Worm (Caenorhabditis elegans): Measurements from ENCODE around the gene F56D6.22.

Gene F56D6.22

DNA sequence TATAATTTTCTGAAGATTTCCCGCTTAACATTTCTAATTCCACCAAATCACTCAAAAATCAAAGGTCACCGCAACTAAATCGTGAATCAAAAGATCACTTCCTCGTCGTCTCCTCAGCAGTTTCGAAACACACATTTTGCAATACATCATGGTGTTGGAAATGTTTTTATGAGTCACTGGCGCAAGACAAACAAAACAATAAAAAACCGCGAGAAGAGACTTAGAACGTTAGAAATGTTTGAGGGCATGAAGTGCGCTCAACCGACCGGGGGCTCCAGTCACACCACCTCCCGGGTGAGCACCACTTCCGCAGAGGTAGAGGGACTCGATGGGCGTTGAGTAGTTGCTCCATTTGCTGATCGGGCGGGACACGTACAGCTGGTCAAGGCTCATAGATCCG lies 32.1 kb downstream of the F56D6.22 start (continued):
- TF ChIP-seq mep-1 (tag; optimal IDR thresholded peaks at IDR 0.05) (peak; percentile 9), elt-3 (tag; optimal IDR thresholded peaks at IDR 0.05) (peak in 5 of 6 experiments; percentile 9 to 57 (median 22)), nhr-19 (GFP tag; conservative IDR thresholded peaks at IDR 0.05) (no peak), efl-3 (GFP tag; optimal IDR thresholded peaks at IDR 0.05) (no peak)

DNA sequence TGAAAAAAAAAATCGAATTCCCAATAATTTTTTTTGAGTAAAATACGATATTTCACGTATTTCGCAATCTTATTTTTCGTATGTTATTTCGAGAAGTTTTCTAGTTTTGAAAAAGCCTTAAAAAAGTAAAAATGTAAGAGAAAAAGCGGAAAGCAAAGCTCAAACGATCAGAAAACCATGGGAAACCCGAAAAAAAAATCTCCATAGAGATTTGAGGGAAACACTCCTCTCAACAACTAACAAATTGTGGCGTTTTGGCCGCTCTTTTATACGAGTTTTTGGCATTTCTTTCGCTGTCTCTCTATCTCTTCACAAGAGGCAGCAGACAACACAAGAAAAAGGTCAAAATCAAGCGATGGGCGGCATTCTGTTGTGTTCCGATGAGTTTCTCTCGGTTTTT lies 33.0 kb downstream of the F56D6.22 start:
- TF ChIP-seq fkh-4 (tag; optimal IDR thresholded peaks at IDR 0.05; ENCODE audit: borderline replicate concordance) (no peak), vab-15 (tag; optimal IDR thresholded peaks at IDR 0.05) (no peak), ceh-82 (tag; optimal IDR thresholded peaks at IDR 0.05) (peak in 1 of 3 experiments; percentile 10), alr-1 (tag; optimal IDR thresholded peaks at IDR 0.05; ENCODE audit: borderline replicate concordance) (no peak), fkh-10 (GFP tag; optimal IDR thresholded peaks at IDR 0.05) (no peak), unc-62 (GFP tag; optimal IDR thresholded peaks at IDR 0.05) (no peak), isw-1 (GFP tag; IDR thresholded peaks at IDR 0.05) (no peak), unc-86 (tag; optimal IDR thresholded peaks at IDR 0.05) (no peak), zip-4 (GFP tag; optimal IDR thresholded peaks at IDR 0.05) (peak; percentile 8), unc-30 (tag; optimal IDR thresholded peaks at IDR 0.05) (no peak), ceh-88 (GFP tag; IDR thresholded peaks at IDR 0.05) (no peak), elt-2 (tag; optimal IDR thresholded peaks at IDR 0.05) (no peak), hlh-17 (GFP tag; optimal IDR thresholded peaks at IDR 0.05; ENCODE audit: borderline replicate concordance) (no peak), pag-3 (tag; optimal IDR thresholded peaks at IDR 0.05; ENCODE audit: borderline replicate concordance, insufficient read depth) (no peak), pax-3 (tag; optimal IDR thresholded peaks at IDR 0.05) (no peak), efl-3 (GFP tag; optimal IDR thresholded peaks at IDR 0.05) (no peak), C04F5.9 (tag; optimal IDR thresholded peaks at IDR 0.05) (no peak), elt-3 (tag; optimal IDR thresholded peaks at IDR 0.05) (peak in 2 of 6 experiments; percentile 0 to 10), ceh-90 (tag; optimal IDR thresholded peaks at IDR 0.05) (no peak), mef-2 (tag; optimal IDR thresholded peaks at IDR 0.05) (no peak), lin-39 (tag; optimal IDR thresholded peaks at IDR 0.05) (no peak), F16B12.6 (tag; optimal IDR thresholded peaks at IDR 0.05) (no peak), lin-14 (GFP tag; optimal IDR thresholded peaks at IDR 0.05) (peak; percentile 77), mab-9 (GFP tag; IDR thresholded peaks at IDR 0.05) (no peak), unc-130 (tag; optimal IDR thresholded peaks at IDR 0.05) (no peak), snu-23 (GFP tag; optimal IDR thresholded peaks at IDR 0.05) (peak; percentile 47), fkh-8 (tag; optimal IDR thresholded peaks at IDR 0.05) (peak; percentile 60), unc-98 (GFP tag; IDR thresholded peaks at IDR 0.05) (no peak), mdl-1 (tag; optimal IDR thresholded peaks at IDR 0.05) (no peak), nhr-11 (tag; optimal IDR thresholded peaks at IDR 0.05) (no peak), nhr-237 (tag; optimal IDR thresholded peaks at IDR 0.05) (no peak), lin-35 (GFP tag; optimal IDR thresholded peaks at IDR 0.05) (peak; percentile 17 to 41), grh-1 (GFP tag; IDR thresholded peaks at IDR 0.05) (no peak), ztf-4 (tag; optimal IDR thresholded peaks at IDR 0.05) (no peak), sup-37 (GFP tag; optimal IDR thresholded peaks at IDR 0.05) (no peak), nhr-71 (tag; optimal IDR thresholded peaks at IDR 0.05) (peak; percentile 50), nhr-84 (tag; optimal IDR thresholded peaks at IDR 0.05) (no peak), nhr-85 (tag) (peak; percentile 56), ztf-11 (tag; optimal IDR thresholded peaks at IDR 0.05) (no peak), egl-13 (tag; optimal IDR thresholded peaks at IDR 0.05) (no peak), nhr-12 (tag; optimal IDR thresholded peaks at IDR 0.05) (no peak), nhr-28 (tag; optimal IDR thresholded peaks at IDR 0.05) (no peak), lsy-2 (tag; optimal IDR thresholded peaks at IDR 0.05) (peak in 1 of 2 experiments; percentile 39), efl-1 (optimal IDR thresholded peaks at IDR 0.05) (peak; percentile 34 to 46), efl-1 (GFP tag; optimal IDR thresholded peaks at IDR 0.05 in 1 of 2) (peak in 1 of 2 experiments; percentile 17), nhr-20 (tag; optimal IDR thresholded peaks at IDR 0.05) (peak; percentile 41), nhr-77 (tag; optimal IDR thresholded peaks at IDR 0.05) (no peak), aha-1 (tag; optimal IDR thresholded peaks at IDR 0.05) (no peak), skn-1 (tag; optimal IDR thresholded peaks at IDR 0.05) (no peak)

All from whole organism, L1 larva.